Worm (Caenorhabditis elegans) whole organism, young adult: ENCODE results near the gene T22C8.3.

Experiments used
- B0261.1 ChIP-seq: sonication (generic microtip); optimal IDR thresholded peaks from 2 replicates; lab custom pipeline; 2016; ENCODE audit warnings: mild to moderate bottlenecking, missing genetic modification characterization, moderate library complexity, missing compliant biosample characterization
- Y79H2A.3 ChIP-seq: fragments of 200-800 bp; sonication (Bioruptor generic); conservative IDR thresholded peaks from 2 replicates; pipeline ENCODE4 v1.3.6; 2022; ENCODE audit warnings: missing genetic modification reagents, missing genetic modification characterization, missing compliant biosample characterization
- ama-1 ChIP-seq, 3 experiments: fragments of 150-350 bp in 1 of 3; sonication (generic microtip) in 2 of 3; optimal IDR thresholded peaks; 2 replicates each; lab custom pipeline; 2014 to 2018; ENCODE audit warnings: missing biosample characterization in 2 of 3, missing genetic modification characterization in 2 of 3, missing genetic modification reagents in 2 of 3
- bed-1 ChIP-seq: fragments of 200-800 bp; sonication (Bioruptor generic); IDR thresholded peaks from 2 replicates; pipeline ENCODE4 v1.3.6; 2022; ENCODE audit warnings: missing genetic modification reagents, missing genetic modification characterization, missing compliant biosample characterization
- die-1 ChIP-seq: sonication (generic microtip); optimal IDR thresholded peaks from 2 replicates; lab custom pipeline; 2016; ENCODE audit warnings: missing genotype, mild to moderate bottlenecking, missing genetic modification characterization, missing compliant biosample characterization
- ekl-4 ChIP-seq: fragments of 200-800 bp; sonication (Bioruptor generic); IDR thresholded peaks from 2 replicates; pipeline ENCODE4 v1.3.6; 2022; ENCODE audit warnings: missing genetic modification reagents, missing genetic modification characterization, missing compliant biosample characterization
- hrde-1 ChIP-seq: sonication (generic microtip); optimal IDR thresholded peaks from 2 replicates; lab custom pipeline; 2016; ENCODE audit warnings: missing genetic modification characterization, mild to moderate bottlenecking, missing compliant biosample characterization, moderate library complexity, missing genotype, missing genetic modification reagents, borderline replicate concordance
- lin-54 ChIP-seq: fragments of 200-800 bp; sonication (Bioruptor generic); optimal IDR thresholded peaks from 2 replicates; lab custom pipeline; 2018; ENCODE audit warnings: mild to moderate bottlenecking, missing genetic modification characterization, missing compliant biosample characterization
- madf-8 ChIP-seq: fragments of 200-800 bp; sonication (Bioruptor generic); conservative IDR thresholded peaks from 2 replicates; pipeline ENCODE4 v1.3.6; 2022; ENCODE audit warnings: missing genetic modification reagents, missing genetic modification characterization, missing compliant biosample characterization
- pha-4 ChIP-seq: fragments of 150-350 bp; sonication (generic microtip); optimal IDR thresholded peaks from 2 replicates; lab custom pipeline; 2014; ENCODE audit warnings: missing biosample characterization, missing genetic modification reagents, missing genetic modification characterization
- sdz-38 ChIP-seq: sonication (generic microtip); optimal IDR thresholded peaks from 2 replicates; lab custom pipeline; 2016; ENCODE audit warnings: missing genotype, missing genetic modification characterization, missing compliant biosample characterization
- snpc-1.3 ChIP-seq: sonication (generic microtip); optimal IDR thresholded peaks from 2 replicates; lab custom pipeline; 2017; ENCODE audit warnings: missing genetic modification characterization, mild to moderate bottlenecking, missing compliant biosample characterization, antibody characterized with exemption, moderate library complexity, missing genotype, missing genetic modification reagents; ENCODE audit not compliant: insufficient read depth
- unc-130 ChIP-seq: sonication (generic microtip); optimal IDR thresholded peaks from 2 replicates; lab custom pipeline; 2016; ENCODE audit warnings: missing genetic modification reagents, missing genetic modification characterization, missing compliant biosample characterization

- TF ChIP-seq pha-4 (tag; lab: Kevin White, UChicago) = no peak
- no peak for TF ChIP-seq hrde-1 (tag; lab: Kevin White, UChicago)
- TF ChIP-seq ama-1 (optimal IDR thresholded peaks at IDR 0.05; lab: Kevin White, UChicago) = no peak
- TF ChIP-seq ama-1 (GFP tag; optimal IDR thresholded peaks at IDR 0.05; lab: Kevin White, UChicago) = no peak
- no peak for TF ChIP-seq ekl-4
- no peak for TF ChIP-seq madf-8
- TF ChIP-seq die-1 (tag; lab: Kevin White, UChicago) = no peak
- no peak for TF ChIP-seq sdz-38
- TF ChIP-seq unc-130 = no peak
- TF ChIP-seq snpc-1.3 (tag; lab: Kevin White, UChicago) = no peak
- TF ChIP-seq Y79H2A.3 = no peak
- TF ChIP-seq bed-1 = no peak
- TF ChIP-seq B0261.1 (tag; lab: Kevin White, UChicago) = no peak
- no peak for TF ChIP-seq lin-54 (GFP tag; lab: Kevin White, UChicago)
Observed at ce11 chrII:8626598-8626997, 4.8 kb upstream of the T22C8.3 start.
